Worm (Caenorhabditis elegans): Measurements from ENCODE around the gene nhr-208.

DNA sequence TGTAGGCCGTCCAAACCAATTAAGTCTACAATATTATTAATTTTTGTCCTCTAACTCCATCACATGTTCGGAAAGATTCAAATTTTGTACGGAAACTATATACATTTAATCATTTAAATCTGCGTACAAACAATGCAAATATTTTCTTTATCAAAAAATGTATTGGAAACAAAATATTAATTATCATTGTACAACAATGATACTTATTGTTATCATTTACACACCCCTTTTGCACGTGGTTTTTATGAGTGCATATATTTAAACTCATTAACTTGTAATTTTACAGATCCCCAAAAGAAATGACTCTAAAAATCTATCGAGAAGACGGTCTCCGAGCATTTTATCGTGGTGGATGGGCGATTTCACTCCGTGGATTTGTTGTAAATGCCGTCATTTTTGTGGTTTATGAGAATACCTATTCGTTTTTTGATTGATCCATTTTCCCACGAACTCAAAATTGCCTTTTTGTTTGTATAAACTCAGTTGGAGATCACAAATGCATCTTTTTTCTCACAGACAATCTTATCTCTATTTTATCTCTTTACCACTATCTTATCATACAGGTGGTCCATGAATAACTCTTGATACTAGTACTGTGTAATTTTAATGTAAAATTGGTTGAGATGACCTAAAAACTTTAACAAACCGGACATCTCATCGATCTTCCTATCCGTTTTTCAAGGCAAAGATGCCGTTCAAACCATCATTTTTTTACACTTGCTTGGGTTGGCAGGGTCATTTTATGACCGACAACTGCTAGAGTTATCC, 8.1 kb upstream of the nhr-208 start:
- TF ChIP-seq tbx-11 (GFP tag; IDR thresholded peaks at IDR 0.05), result no peak
- TF ChIP-seq flt-1 (GFP tag; IDR thresholded peaks at IDR 0.05), result no peak
- no peak for TF ChIP-seq ama-1 (optimal IDR thresholded peaks at IDR 0.05)
- no peak for TF ChIP-seq aly-1 (tag; optimal IDR thresholded peaks at IDR 0.05)
- TF ChIP-seq ceh-13 (GFP tag; optimal IDR thresholded peaks at IDR 0.05), result no peak
- TF ChIP-seq sea-1 (GFP tag; conservative IDR thresholded peaks at IDR 0.05), result no peak

All from whole organism, early embryonic.